Worm (Caenorhabditis elegans): Measurements from ENCODE around the gene plrg-1.

The plrg-1 gene

DNA sequence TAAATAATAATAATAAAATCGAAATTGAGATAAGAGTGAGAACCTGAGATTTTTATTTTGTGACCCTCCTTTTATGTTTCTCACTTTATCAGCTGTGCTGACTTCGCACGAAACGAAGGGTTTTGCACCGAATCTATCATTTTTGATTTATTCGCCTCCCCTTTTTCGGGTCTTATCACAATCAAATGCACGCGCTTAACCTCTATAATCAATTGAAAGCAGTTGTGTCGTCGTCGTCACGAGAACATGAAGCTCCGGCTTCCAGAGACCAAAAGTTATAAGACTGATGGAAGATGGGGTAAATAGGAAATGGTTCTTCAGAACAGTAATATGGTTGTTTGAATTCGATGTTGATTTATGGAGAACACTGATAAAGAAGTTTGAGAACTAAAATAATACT is 6.6 kb downstream of the plrg-1 start, which contains the start of gene D1054.18 (continued):
- TF ChIP-seq mxl-2 (GFP tag; conservative IDR thresholded peaks at IDR 0.05): no peak
- no peak for TF ChIP-seq nhr-11 (tag; optimal IDR thresholded peaks at IDR 0.05)
- TF ChIP-seq pqm-1 (tag; optimal IDR thresholded peaks at IDR 0.05): peak; percentile 93
- TF ChIP-seq nhr-77 (tag; optimal IDR thresholded peaks at IDR 0.05): peak; percentile 64
- no peak for TF ChIP-seq ztf-11 (tag; optimal IDR thresholded peaks at IDR 0.05)
- no peak for TF ChIP-seq zfp-3 (GFP tag; conservative IDR thresholded peaks at IDR 0.05)
- no peak for TF ChIP-seq ceh-32 (tag; optimal IDR thresholded peaks at IDR 0.05; ENCODE audit: poor library complexity)
- TF ChIP-seq hlh-11 (tag; optimal IDR thresholded peaks at IDR 0.05): peak; percentile 91
- TF ChIP-seq saeg-2 (GFP tag; IDR thresholded peaks at IDR 0.05): peak; percentile 42; the same call in 1 of the 2 replicates

DNA sequence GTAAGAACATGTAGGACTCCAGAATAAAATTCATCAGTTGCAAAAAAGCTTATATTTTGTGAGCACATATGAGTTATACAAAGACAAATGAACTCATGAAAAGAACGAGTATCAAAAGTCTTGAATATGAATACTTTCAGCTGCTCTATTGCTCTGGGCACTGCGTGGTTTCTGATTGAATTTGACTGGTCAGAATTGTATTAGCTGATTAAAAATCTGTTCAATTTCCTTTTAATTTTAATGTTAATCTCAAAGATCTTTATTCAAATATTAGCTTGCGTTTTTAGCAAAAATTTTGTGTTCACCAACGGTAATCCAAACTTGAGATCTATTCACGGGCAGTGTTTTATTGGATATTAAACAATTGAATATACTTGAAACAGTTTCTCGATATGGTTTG is 9.6 kb downstream of the plrg-1 start, which contains the start of gene srh-184:
TSS of gene srh-184 (minus strand) at position 101 of the 400 bp plus-strand sequence.
- TF ChIP-seq T26A8.4 (GFP tag; IDR thresholded peaks at IDR 0.05) (no peak), nhr-25 (tag; optimal IDR thresholded peaks at IDR 0.05; ENCODE audit: borderline replicate concordance, insufficient read depth) (no peak)

DNA sequence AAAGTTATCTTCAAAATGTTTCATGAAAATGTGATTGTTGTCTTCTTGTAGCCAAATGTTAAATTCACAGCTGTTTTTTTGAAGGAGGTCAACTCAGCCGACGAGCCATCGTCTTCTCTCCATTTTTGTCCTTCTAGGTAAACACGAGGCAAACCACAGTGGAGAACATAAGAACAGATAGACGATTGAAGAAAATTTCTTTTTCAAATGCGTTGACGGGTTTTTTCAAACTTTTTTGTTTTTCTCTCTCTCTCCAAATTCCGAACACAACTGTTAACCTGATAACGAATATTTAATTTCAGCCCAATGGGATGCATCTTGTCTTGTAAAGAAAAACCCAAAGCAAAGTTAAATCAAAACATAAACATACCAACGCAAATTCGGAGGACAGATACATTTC is 12.2 kb downstream of the plrg-1 start, which contains the start of gene D1054.19:
TSS of gene D1054.19 (plus strand) at position 301 of the 400 bp plus-strand sequence.
- no peak for TF ChIP-seq F26F4.8 (GFP tag; conservative IDR thresholded peaks at IDR 0.05)
- TF ChIP-seq arid-1 (GFP tag; conservative IDR thresholded peaks at IDR 0.05): no peak
- no peak for TF ChIP-seq ZK337.2 (GFP tag; IDR thresholded peaks at IDR 0.05)
- TF ChIP-seq D1046.2 (GFP tag; IDR thresholded peaks at IDR 0.05): no peak
- TF ChIP-seq nhr-48 (tag; optimal IDR thresholded peaks at IDR 0.05): no peak
- TF ChIP-seq nhr-102 (tag; optimal IDR thresholded peaks at IDR 0.05): no peak
- TF ChIP-seq aha-1 (tag): no peak
- TF ChIP-seq daf-16 (GFP tag; optimal IDR thresholded peaks at IDR 0.05): no peak
- no peak for TF ChIP-seq daf-16 (tag; optimal IDR thresholded peaks at IDR 0.05)

DNA sequence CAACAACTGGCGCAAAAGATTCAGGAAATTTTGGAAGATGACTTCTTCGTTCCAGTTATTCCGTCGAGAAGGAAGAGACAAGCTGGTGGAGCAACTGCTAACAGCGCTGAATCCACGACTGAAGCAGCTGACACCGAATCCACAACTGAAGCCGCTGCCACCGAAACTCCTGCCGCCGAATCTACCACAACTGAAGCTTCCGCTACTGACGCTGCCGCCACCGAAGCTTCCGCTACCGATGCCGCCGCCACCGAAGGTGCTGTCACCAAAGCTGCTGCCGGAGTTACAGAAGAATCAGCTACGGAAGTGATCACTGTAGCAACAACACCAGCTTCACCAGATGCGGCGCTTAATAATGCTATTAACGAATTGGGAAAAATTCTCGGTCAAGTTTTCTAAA is 13.2 kb downstream of the plrg-1 start:
- TF ChIP-seq pha-4 (GFP tag; IDR thresholded peaks at IDR 0.05): no peak
- TF ChIP-seq pha-4 (tag; optimal IDR thresholded peaks at IDR 0.05): no peak
- TF ChIP-seq nhr-111 (GFP tag; optimal IDR thresholded peaks at IDR 0.05): no peak
- no peak for TF ChIP-seq unc-62 (GFP tag; optimal IDR thresholded peaks at IDR 0.05 in 1 of 2)
- no peak for TF ChIP-seq unc-62 (tag; optimal IDR thresholded peaks at IDR 0.05)
- TF ChIP-seq sdz-12 (GFP tag; optimal IDR thresholded peaks at IDR 0.05): no peak
- no peak for TF ChIP-seq mes-2 (tag; optimal IDR thresholded peaks at IDR 0.05; ENCODE audit: poor library complexity, severe bottlenecking)
- TF ChIP-seq set-16 (GFP tag; IDR thresholded peaks at IDR 0.05): peak; percentile 88; the same call in 1 of the 2 replicates
- TF ChIP-seq php-3 (GFP tag; IDR thresholded peaks at IDR 0.05): no peak

DNA sequence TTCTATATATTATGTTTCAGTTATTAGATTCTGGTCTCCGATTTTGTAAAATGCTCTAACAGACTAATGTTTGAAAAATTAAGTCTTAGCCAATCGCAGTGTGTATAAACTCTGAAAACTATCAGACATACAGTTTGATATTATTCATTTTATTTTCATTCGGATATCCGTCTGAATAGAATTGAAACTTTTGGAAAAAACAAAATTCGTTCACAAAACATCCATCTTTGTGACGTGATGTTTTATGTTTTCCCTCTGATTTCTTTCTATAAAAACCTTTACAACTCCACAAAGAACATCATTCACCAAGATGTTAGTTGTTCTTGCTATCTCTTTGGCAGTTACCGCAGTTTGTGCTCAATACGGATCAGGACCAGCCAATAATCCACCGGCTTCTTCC is 14.2 kb downstream of the plrg-1 start, which contains the start of gene ule-3:
TSS of gene ule-3 (plus strand) at position 301 of the 400 bp plus-strand sequence.
- TF ChIP-seq saeg-2 (GFP tag; IDR thresholded peaks at IDR 0.05): no peak
- peak in 1 of 2 experiments; percentile 32 for TF ChIP-seq unc-62 (GFP tag; optimal IDR thresholded peaks at IDR 0.05 in 1 of 2)
- no peak for TF ChIP-seq unc-62 (tag; optimal IDR thresholded peaks at IDR 0.05)
- TF ChIP-seq nhr-77 (tag; optimal IDR thresholded peaks at IDR 0.05): no peak
- TF ChIP-seq daf-12 (tag; optimal IDR thresholded peaks at IDR 0.05): no peak
- no peak for TF ChIP-seq dmd-8 (GFP tag; IDR thresholded peaks at IDR 0.05)
- no peak for TF ChIP-seq dmd-9 (GFP tag; IDR thresholded peaks at IDR 0.05)
- TF ChIP-seq snpc-4 (tag; optimal IDR thresholded peaks at IDR 0.05): no peak
- TF ChIP-seq zfp-3 (GFP tag; conservative IDR thresholded peaks at IDR 0.05): no peak
- TF ChIP-seq pqm-1 (tag; optimal IDR thresholded peaks at IDR 0.05): no peak
